Fruit fly (Drosophila melanogaster) whole organism, embryonic: ENCODE measurements around the gene CG4960.
A peak's percentile ranks its signal among the peaks of the same experiment; 100 is the strongest.

Source experiments
- Asciz ChIP-seq: fragments of 200-800 bp; sonication (Bioruptor generic); optimal IDR thresholded peaks from 2 replicates; lab custom pipeline; 2017; ENCODE audit warnings: missing biosample characterization, mild to moderate bottlenecking, missing genetic modification characterization, missing genetic modification reagents
- Atf-2 ChIP-seq: fragments of 200-800 bp; sonication (Bioruptor generic); optimal IDR thresholded peaks from 2 replicates; lab custom pipeline; 2016; ENCODE audit warnings: missing biosample characterization, missing genetic modification characterization
- CG10321 ChIP-seq: fragments of 200-800 bp; sonication (Bioruptor generic); IDR thresholded peaks from 2 replicates; pipeline ENCODE4 v1.3.6; 2022; ENCODE audit warnings: missing biosample characterization, missing genetic modification characterization
- CG10366 ChIP-seq: fragments of 200-800 bp; sonication (Bioruptor generic); IDR thresholded peaks from 2 replicates; pipeline ENCODE4 v1.3.6; 2022; ENCODE audit warnings: missing biosample characterization, missing genetic modification characterization
- CG11247 ChIP-seq: fragments of 200-800 bp; sonication (Bioruptor generic); IDR thresholded peaks from 2 replicates; pipeline ENCODE4 v1.3.6; 2022; ENCODE audit warnings: missing biosample characterization, missing genetic modification characterization
- CG15514 ChIP-seq: fragments of 200-800 bp; sonication (Bioruptor generic); optimal IDR thresholded peaks from 3 replicates; lab custom pipeline; 2017; ENCODE audit warnings: missing biosample characterization, missing genetic modification characterization, mild to moderate bottlenecking, moderate library complexity, missing genetic modification reagents
- CG2199 ChIP-seq: fragments of 200-800 bp; sonication (Bioruptor generic); IDR thresholded peaks from 3 replicates; pipeline ENCODE4 v1.3.6; 2022; ENCODE audit warnings: missing biosample characterization, missing genetic modification characterization
- CG34376 ChIP-seq: fragments of 200-800 bp; sonication (Bioruptor generic); optimal IDR thresholded peaks from 2 replicates; lab custom pipeline; 2018; ENCODE audit warnings: missing biosample characterization, mild to moderate bottlenecking, missing genetic modification characterization
- CG3838 ChIP-seq: fragments of 200-800 bp; sonication (Bioruptor generic); optimal IDR thresholded peaks from 3 replicates; lab custom pipeline; 2016; ENCODE audit warnings: missing biosample characterization, missing genetic modification characterization
- CG3847 ChIP-seq: fragments of 200-800 bp; sonication (Bioruptor generic); IDR thresholded peaks from 2 replicates; pipeline ENCODE4 v1.3.6; 2022; ENCODE audit warnings: missing biosample characterization, missing genetic modification characterization
- CG5953 ChIP-seq: fragments of 200-800 bp; sonication (Bioruptor generic); IDR thresholded peaks from 2 replicates; pipeline ENCODE4 v1.3.6; 2022; ENCODE audit warnings: missing biosample characterization, missing genetic modification characterization
- CG7556 ChIP-seq: fragments of 200-800 bp; sonication (Bioruptor generic); optimal IDR thresholded peaks from 2 replicates; lab custom pipeline; 2017; ENCODE audit warnings: missing biosample characterization, mild to moderate bottlenecking, missing genetic modification characterization
- CG8281 ChIP-seq: fragments of 200-800 bp; sonication (Bioruptor generic); optimal IDR thresholded peaks from 2 replicates; lab custom pipeline; 2018; ENCODE audit warnings: missing biosample characterization, mild to moderate bottlenecking, missing genetic modification characterization, moderate library complexity
- CG8290 ChIP-seq, 3 experiments: fragments of 200-800 bp; sonication (Bioruptor generic); optimal IDR thresholded peaks; 2 replicates each; lab custom pipeline; 2016 to 2019; ENCODE audit warnings: missing biosample characterization in 3 of 3, missing genetic modification characterization in 3 of 3, mild to moderate bottlenecking in 2 of 3, moderate library complexity in 1 of 3
- CG9817 ChIP-seq: fragments of 200-800 bp; sonication (Bioruptor generic); optimal IDR thresholded peaks from 2 replicates; lab custom pipeline; 2018; ENCODE audit warnings: missing biosample characterization, mild to moderate bottlenecking, missing genetic modification characterization, moderate library complexity
- CG9876 ChIP-seq: fragments of 200-800 bp; sonication (Bioruptor generic); optimal IDR thresholded peaks from 2 replicates; lab custom pipeline; 2016; ENCODE audit warnings: missing biosample characterization, missing genetic modification characterization
- CG9932 ChIP-seq: fragments of 200-800 bp; sonication (Bioruptor generic); IDR thresholded peaks from 2 replicates; pipeline ENCODE4 v1.3.6; 2022; ENCODE audit warnings: missing biosample characterization, missing genetic modification characterization
- D19B ChIP-seq: fragments of 200-800 bp; sonication (Bioruptor generic); optimal IDR thresholded peaks from 2 replicates; lab custom pipeline; 2017; ENCODE audit warnings: missing biosample characterization, mild to moderate bottlenecking, missing genetic modification characterization
- Drgx ChIP-seq: fragments of 200-800 bp; sonication (Bioruptor generic); IDR thresholded peaks from 2 replicates; pipeline ENCODE4 v1.3.6; 2022; ENCODE audit warnings: missing biosample characterization, missing genetic modification characterization
- Eip74EF ChIP-seq, 2 experiments: fragments of 200-800 bp in 1 of 2; fragments of >200 bp in 1 of 2; sonication (Bioruptor generic) in 1 of 2; optimal IDR thresholded peaks; 2 replicates each; lab custom pipeline; 2017 to 2019; ENCODE audit warnings: missing biosample characterization in 2 of 2, missing genetic modification characterization in 2 of 2, mild to moderate bottlenecking in 1 of 2, moderate library complexity in 1 of 2
- GATAe ChIP-seq: fragments of 200-800 bp; sonication (Bioruptor generic); conservative IDR thresholded peaks from 2 replicates; pipeline ENCODE4 v1.3.6; 2022; ENCODE audit warnings: missing biosample characterization, missing genetic modification characterization
- Hand ChIP-seq: fragments of 200-800 bp; sonication (Bioruptor generic); optimal IDR thresholded peaks from 2 replicates; lab custom pipeline; 2017; ENCODE audit warnings: mild to moderate bottlenecking, missing biosample characterization, missing genetic modification reagents, missing genetic modification characterization
- NfI ChIP-seq: fragments of 200-800 bp; sonication (Bioruptor generic); optimal IDR thresholded peaks from 3 replicates; lab custom pipeline; 2018; ENCODE audit warnings: missing biosample characterization, mild to moderate bottlenecking, missing genetic modification characterization, moderate library complexity
- Pdp1 ChIP-seq, 2 experiments: fragments of 200-800 bp; sonication (Bioruptor generic); optimal IDR thresholded peaks; 3 replicates each; lab custom pipeline; 2016; ENCODE audit warnings: missing biosample characterization in 2 of 2, missing genetic modification characterization in 2 of 2, mild to moderate bottlenecking in 1 of 2, moderate library complexity in 1 of 2
- Side ChIP-seq: fragments of 200-800 bp; sonication (Bioruptor generic); optimal IDR thresholded peaks from 2 replicates; lab custom pipeline; 2016; ENCODE audit warnings: missing biosample characterization, missing genetic modification characterization
- Tbp ChIP-seq: fragments of >200 bp; optimal IDR thresholded peaks from 2 replicates; lab custom pipeline; 2018; ENCODE audit warnings: missing biosample characterization, missing genetic modification characterization
- Usf ChIP-seq: fragments of 200-800 bp; sonication (Bioruptor generic); optimal IDR thresholded peaks from 2 replicates; lab custom pipeline; 2017; ENCODE audit warnings: missing genotype, missing biosample characterization, missing genetic modification characterization
- abd-A ChIP-seq: fragments of 200-800 bp; sonication (Bioruptor generic); optimal IDR thresholded peaks from 3 replicates; lab custom pipeline; 2019; ENCODE audit warnings: missing biosample characterization, mild to moderate bottlenecking, missing genetic modification characterization, moderate library complexity
- al ChIP-seq: fragments of 200-800 bp; sonication (Bioruptor generic); IDR thresholded peaks from 2 replicates; pipeline ENCODE4 v1.3.6; 2022; ENCODE audit warnings: missing biosample characterization, missing genetic modification characterization
- aop ChIP-seq: fragments of 200-800 bp; sonication (Bioruptor generic); IDR thresholded peaks from 2 replicates; pipeline ENCODE4 v1.3.6; 2022; ENCODE audit warnings: missing biosample characterization, missing genetic modification characterization
- br ChIP-seq: fragments of >200 bp; optimal IDR thresholded peaks from 2 replicates; lab custom pipeline; 2017
- bsh ChIP-seq, 2 experiments: fragments of 200-800 bp; sonication (Bioruptor generic); optimal IDR thresholded peaks; 2 replicates each; lab custom pipeline; 2017 to 2018; ENCODE audit warnings: mild to moderate bottlenecking in 2 of 2, missing biosample characterization in 2 of 2, missing genetic modification characterization in 2 of 2, moderate library complexity in 1 of 2
- dmrt99B ChIP-seq: fragments of 200-800 bp; sonication (Bioruptor generic); optimal IDR thresholded peaks from 2 replicates; lab custom pipeline; 2018; ENCODE audit warnings: missing biosample characterization, mild to moderate bottlenecking, missing genetic modification characterization, moderate library complexity
- dpn ChIP-seq, 2 experiments: fragments of 200-800 bp; sonication (Bioruptor generic); optimal IDR thresholded peaks; 3 replicates each; lab custom pipeline; 2016; ENCODE audit warnings: missing biosample characterization in 2 of 2, missing genetic modification characterization in 2 of 2
- fd64A ChIP-seq: fragments of 200-800 bp; sonication (Bioruptor generic); optimal IDR thresholded peaks from 3 replicates; lab custom pipeline; 2018; ENCODE audit warnings: missing biosample characterization, mild to moderate bottlenecking, missing genetic modification characterization
- h ChIP-seq: fragments of >200 bp; optimal IDR thresholded peaks from 2 replicates; lab custom pipeline; 2017
- ham ChIP-seq: fragments of 200-800 bp; sonication (Bioruptor generic); IDR thresholded peaks from 2 replicates; pipeline ENCODE4 v1.3.6; 2022; ENCODE audit warnings: missing biosample characterization, missing genetic modification characterization
- insv ChIP-seq, 2 experiments: fragments of 200-800 bp; sonication (Bioruptor generic); optimal IDR thresholded peaks; 3 replicates each; lab custom pipeline; 2016 to 2018; ENCODE audit warnings: missing biosample characterization in 2 of 2, missing genetic modification characterization in 2 of 2
- ken ChIP-seq: fragments of 200-800 bp; sonication (Bioruptor generic); IDR thresholded peaks from 3 replicates; pipeline ENCODE4 v1.3.6; 2022; ENCODE audit warnings: missing biosample characterization, missing genetic modification characterization
- maf-S ChIP-seq: fragments of 200-800 bp; sonication (Bioruptor generic); optimal IDR thresholded peaks from 2 replicates; lab custom pipeline; 2016; ENCODE audit warnings: missing biosample characterization, missing genetic modification characterization
- mam ChIP-seq: fragments of 200-800 bp; sonication (Bioruptor generic); optimal IDR thresholded peaks from 3 replicates; lab custom pipeline; 2016; ENCODE audit warnings: missing biosample characterization, missing genetic modification characterization
- mirr ChIP-seq: fragments of 200-800 bp; sonication (Bioruptor generic); optimal IDR thresholded peaks from 3 replicates; lab custom pipeline; 2018; ENCODE audit warnings: missing biosample characterization, mild to moderate bottlenecking, missing genetic modification characterization
- psq ChIP-seq: fragments of 200-800 bp; sonication (Bioruptor generic); optimal IDR thresholded peaks from 2 replicates; lab custom pipeline; 2017; ENCODE audit warnings: missing biosample characterization, missing genetic modification characterization
- rib ChIP-seq: fragments of 200-800 bp; sonication (Bioruptor generic); IDR thresholded peaks from 2 replicates; pipeline ENCODE4 v1.3.6; 2022; ENCODE audit warnings: missing biosample characterization, missing genetic modification characterization
- ro ChIP-seq: fragments of 200-800 bp; sonication (Bioruptor generic); IDR thresholded peaks from 2 replicates; pipeline ENCODE4 v1.3.6; 2022; ENCODE audit warnings: missing biosample characterization, missing genetic modification characterization
- run ChIP-seq: fragments of 200-800 bp; sonication (Bioruptor generic); optimal IDR thresholded peaks from 3 replicates; lab custom pipeline; 2018; ENCODE audit warnings: missing biosample characterization, mild to moderate bottlenecking, missing genetic modification characterization
- sna ChIP-seq: fragments of 200-800 bp; sonication (Bioruptor generic); IDR thresholded peaks from 2 replicates; pipeline ENCODE4 v1.3.6; 2022; ENCODE audit warnings: missing biosample characterization, missing genetic modification characterization; ENCODE audit not compliant: partially characterized antibody
- tna ChIP-seq: fragments of 200-800 bp; sonication (Bioruptor generic); IDR thresholded peaks from 2 replicates; pipeline ENCODE4 v1.3.6; 2022; ENCODE audit warnings: missing biosample characterization, missing genetic modification characterization; ENCODE audit not compliant: partially characterized antibody
- vnd ChIP-seq: fragments of 200-800 bp; sonication (Bioruptor generic); IDR thresholded peaks from 3 replicates; pipeline ENCODE4 v1.3.6; 2022; ENCODE audit warnings: missing biosample characterization, missing genetic modification characterization; ENCODE audit not compliant: partially characterized antibody
- yki ChIP-seq: fragments of >200 bp; optimal IDR thresholded peaks from 3 replicates; lab custom pipeline; 2018

Gene CG4960

DNA sequence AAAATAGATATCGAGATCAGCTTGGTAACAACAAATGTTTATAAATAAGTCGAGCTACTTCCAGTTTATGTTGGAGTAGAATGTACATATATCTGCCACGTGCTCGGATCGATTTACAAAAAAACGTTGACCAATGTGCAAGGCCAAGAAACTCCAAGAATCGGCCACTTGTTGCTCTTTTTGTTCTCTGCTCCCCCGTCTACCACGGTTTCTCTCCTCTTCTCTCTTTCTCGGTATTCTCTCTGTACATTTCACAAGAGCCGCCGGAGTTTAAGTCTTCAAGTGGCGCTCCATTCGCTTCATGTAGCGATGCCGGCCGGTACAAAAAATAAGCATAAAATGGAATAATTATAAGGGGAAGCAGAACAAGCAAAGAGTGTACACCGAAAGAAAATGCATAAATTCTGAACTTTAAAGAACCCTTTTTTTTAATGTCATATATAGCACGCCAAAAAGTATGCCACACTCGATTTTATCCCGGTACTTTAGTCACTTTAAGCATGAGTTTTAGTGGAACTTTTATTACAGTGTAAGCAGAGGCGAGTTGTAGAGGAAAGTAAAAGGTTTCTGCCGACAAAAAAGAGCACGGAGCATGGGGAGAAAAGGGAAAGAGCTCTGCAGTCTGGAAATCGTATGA lies 49.2 kb downstream of the CG4960 start (continued):
- TF ChIP-seq Tbp (GFP tag; lab: Kevin White, UChicago): no peak
- no peak for TF ChIP-seq br (lab: Kevin White, UChicago)
- peak; percentile 91 for TF ChIP-seq Asciz
- peak; percentile 88 for TF ChIP-seq CG7556 (GFP tag; lab: Kevin White, UChicago)
- TF ChIP-seq tna: no peak
- TF ChIP-seq mam (GFP tag; lab: Kevin White, UChicago): peak; percentile 90
- peak; percentile 99 for TF ChIP-seq bsh (GFP tag; optimal IDR thresholded peaks at IDR 0.05; lab: Kevin White, UChicago)
- TF ChIP-seq yki (lab: Kevin White, UChicago): no peak
- TF ChIP-seq Usf (GFP tag; lab: Kevin White, UChicago): peak; percentile 78
- peak; percentile 88 for TF ChIP-seq Atf-2 (GFP tag; lab: Kevin White, UChicago)
- TF ChIP-seq CG9932 (GFP tag; lab: Robert Waterston, UW): peak; percentile 82
- TF ChIP-seq vnd (GFP tag; lab: Robert Waterston, UW): no peak
- TF ChIP-seq CG8281 (tag; lab: Kevin White, UChicago): peak; percentile 71
- peak; percentile 93 for TF ChIP-seq dmrt99B (tag; lab: Kevin White, UChicago)
- peak; percentile 92 to 96 for TF ChIP-seq Pdp1 (GFP tag; optimal IDR thresholded peaks at IDR 0.05; lab: Kevin White, UChicago)
- peak; percentile 59 for TF ChIP-seq CG15514 (GFP tag; lab: Kevin White, UChicago)
- TF ChIP-seq mirr (GFP tag; lab: Kevin White, UChicago): no peak
- TF ChIP-seq dpn (GFP tag; optimal IDR thresholded peaks at IDR 0.05; lab: Kevin White, UChicago): peak; percentile 94 to 95
- peak in 1 of 2 experiments; percentile 90 for TF ChIP-seq Eip74EF (GFP tag; optimal IDR thresholded peaks at IDR 0.05; lab: Kevin White, UChicago)
- TF ChIP-seq maf-S (GFP tag; lab: Kevin White, UChicago): peak; percentile 90
- TF ChIP-seq aop (GFP tag; lab: Robert Waterston, UW): peak; percentile 92
- peak; percentile 91 for TF ChIP-seq CG9876 (GFP tag; lab: Kevin White, UChicago)
- peak; percentile 7 for TF ChIP-seq abd-A (tag; lab: Kevin White, UChicago)
- peak; percentile 90 for TF ChIP-seq psq (GFP tag; lab: Kevin White, UChicago)
- no peak for TF ChIP-seq rib (GFP tag; lab: Robert Waterston, UW)
- TF ChIP-seq run (tag; lab: Kevin White, UChicago): peak; percentile 71
- TF ChIP-seq Side (GFP tag; lab: Kevin White, UChicago): peak; percentile 95
- TF ChIP-seq Hand (GFP tag; lab: Kevin White, UChicago): peak; percentile 68
- TF ChIP-seq CG8290 (GFP tag; optimal IDR thresholded peaks at IDR 0.05; lab: Kevin White, UChicago): peak; percentile 95
- TF ChIP-seq CG8290 (tag; optimal IDR thresholded peaks at IDR 0.05; lab: Kevin White, UChicago): peak; percentile 66 to 80
- no peak for TF ChIP-seq GATAe (GFP tag; lab: Robert Waterston, UW)
- TF ChIP-seq CG3838: peak; percentile 75
- TF ChIP-seq CG10321 (GFP tag; lab: Robert Waterston, UW): peak; percentile 49; the same call in 1 of the 2 replicates
- peak; percentile 9 for TF ChIP-seq CG34376 (GFP tag; lab: Kevin White, UChicago)
- TF ChIP-seq CG2199: peak; percentile 91; the same call in 2 of the 3 replicates
- TF ChIP-seq D19B (GFP tag; lab: Kevin White, UChicago): peak; percentile 63
- no peak for TF ChIP-seq h (lab: Kevin White, UChicago)
- peak; percentile 96 for TF ChIP-seq Drgx (GFP tag; lab: Robert Waterston, UW)
- peak; percentile 81 for TF ChIP-seq ro
- peak; percentile 94 for TF ChIP-seq NfI (GFP tag; lab: Kevin White, UChicago)
- TF ChIP-seq ham (GFP tag; lab: Robert Waterston, UW): 0 out of 2 replicates have a peak, but pooled peaks have one; percentile 55
- no peak for TF ChIP-seq sna
- peak; percentile 2 to 12 for TF ChIP-seq insv (GFP tag; optimal IDR thresholded peaks at IDR 0.05; lab: Kevin White, UChicago)
- peak; percentile 84 for TF ChIP-seq CG3847 (GFP tag; lab: Robert Waterston, UW)
- peak; percentile 74 for TF ChIP-seq al (GFP tag; lab: Robert Waterston, UW)
- TF ChIP-seq CG9817 (tag; lab: Kevin White, UChicago): peak; percentile 83
- TF ChIP-seq CG5953 (GFP tag; lab: Robert Waterston, UW): peak; percentile 86
- TF ChIP-seq ken: peak; percentile 97
- peak; percentile 93 for TF ChIP-seq fd64A (GFP tag; lab: Kevin White, UChicago)
- peak; percentile 89 for TF ChIP-seq CG10366 (GFP tag; lab: Robert Waterston, UW)
- TF ChIP-seq CG11247 (GFP tag; lab: Robert Waterston, UW): peak; percentile 83
